Fruit fly (Drosophila melanogaster) S2 (cell line): ENCODE results near the gene CG32264.

Experiments
- CG8478 ChIP-seq: fragments of >200 bp; optimal IDR thresholded peaks from 2 replicates; lab custom pipeline; 2018
- CTCF ChIP-seq, 2 experiments: fragments of >200 bp; optimal IDR thresholded peaks; 2 replicates each; lab custom pipeline; 2018

CG32264 gene

dm6 chr3L:3806330-3806729 is at the start of gene CG32264, which contains the start of the genes ntc and IntS10:
CG32264 (minus strand) TSS chr3L:3806459.
ntc (minus strand) TSS chr3L:3806459.
IntS10 (plus strand) TSS chr3L:3806710.
- TF ChIP-seq CTCF (optimal IDR thresholded peaks at IDR 0.05; lab: Kevin White, UChicago), result no peak
- TF ChIP-seq CG8478 (lab: Kevin White, UChicago), result no peak

DNA sequence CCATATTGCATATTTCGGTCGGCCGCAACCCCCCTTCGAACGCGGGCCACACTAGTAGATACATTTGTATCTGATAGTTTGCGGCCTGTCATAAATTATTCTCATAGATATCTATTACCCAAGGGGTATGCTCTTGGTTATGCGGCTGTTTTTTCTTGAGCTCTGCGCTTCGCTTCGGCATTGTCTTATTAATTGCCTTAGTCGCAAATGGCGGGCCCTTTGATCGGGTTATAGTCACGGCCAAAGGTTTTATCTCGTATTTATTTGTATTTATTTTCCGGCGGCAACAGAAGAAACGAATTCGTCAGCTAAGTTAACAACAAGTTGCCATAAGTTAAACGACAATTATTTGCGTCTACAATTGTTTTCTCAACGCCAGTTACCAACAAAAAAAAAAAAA is 49.7 kb upstream of the CG32264 start:
- no peak for TF ChIP-seq CTCF (optimal IDR thresholded peaks at IDR 0.05; lab: Kevin White, UChicago)
- TF ChIP-seq CG8478 (lab: Kevin White, UChicago), result no peak

- TF ChIP-seq CG8478 (lab: Kevin White, UChicago) (no peak), CTCF (optimal IDR thresholded peaks at IDR 0.05; lab: Kevin White, UChicago) (no peak)
Observed at dm6 chr3L:3855194-3855980, 49.1 kb upstream of the CG32264 start.

- TF ChIP-seq CG8478 (lab: Kevin White, UChicago) (no peak), CTCF (optimal IDR thresholded peaks at IDR 0.05; lab: Kevin White, UChicago) (no peak)
Observed at dm6 chr3L:3852842-3853241, 46.6 kb upstream of the CG32264 start.

- TF ChIP-seq CTCF (optimal IDR thresholded peaks at IDR 0.05; lab: Kevin White, UChicago) (no peak), CG8478 (lab: Kevin White, UChicago) (no peak)
Observed at dm6 chr3L:3851847-3852246, 45.6 kb upstream of the CG32264 start.

dm6 chr3L:3851048-3851447 is 44.8 kb upstream of the CG32264 start:
- no peak for TF ChIP-seq CG8478 (lab: Kevin White, UChicago)
- no peak for TF ChIP-seq CTCF (optimal IDR thresholded peaks at IDR 0.05; lab: Kevin White, UChicago)

- no peak for TF ChIP-seq CTCF (optimal IDR thresholded peaks at IDR 0.05; lab: Kevin White, UChicago)
- no peak for TF ChIP-seq CG8478 (lab: Kevin White, UChicago)
Observed at dm6 chr3L:3850477-3850876, 44.2 kb upstream of the CG32264 start.

DNA sequence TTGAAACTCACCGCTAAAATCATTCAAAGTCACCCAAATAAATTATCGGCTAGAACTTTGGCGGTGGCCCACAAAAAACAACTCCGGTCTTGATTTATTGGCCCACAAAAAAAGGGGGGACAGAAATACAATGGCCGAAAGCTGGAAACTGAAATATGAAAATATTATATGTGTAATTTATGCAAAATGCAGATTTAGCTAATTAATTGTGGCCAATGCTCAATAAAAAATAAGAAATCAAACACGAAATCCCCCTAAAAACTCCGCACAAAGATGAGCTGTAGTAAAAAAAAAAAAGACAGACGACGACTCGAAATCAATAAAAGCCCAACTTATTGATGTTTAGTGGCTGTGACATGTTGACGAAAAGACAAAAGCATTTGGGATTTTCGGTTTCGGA is 43.5 kb upstream of the CG32264 start:
- TF ChIP-seq CG8478 (lab: Kevin White, UChicago) (no peak), CTCF (optimal IDR thresholded peaks at IDR 0.05; lab: Kevin White, UChicago) (no peak)

DNA sequence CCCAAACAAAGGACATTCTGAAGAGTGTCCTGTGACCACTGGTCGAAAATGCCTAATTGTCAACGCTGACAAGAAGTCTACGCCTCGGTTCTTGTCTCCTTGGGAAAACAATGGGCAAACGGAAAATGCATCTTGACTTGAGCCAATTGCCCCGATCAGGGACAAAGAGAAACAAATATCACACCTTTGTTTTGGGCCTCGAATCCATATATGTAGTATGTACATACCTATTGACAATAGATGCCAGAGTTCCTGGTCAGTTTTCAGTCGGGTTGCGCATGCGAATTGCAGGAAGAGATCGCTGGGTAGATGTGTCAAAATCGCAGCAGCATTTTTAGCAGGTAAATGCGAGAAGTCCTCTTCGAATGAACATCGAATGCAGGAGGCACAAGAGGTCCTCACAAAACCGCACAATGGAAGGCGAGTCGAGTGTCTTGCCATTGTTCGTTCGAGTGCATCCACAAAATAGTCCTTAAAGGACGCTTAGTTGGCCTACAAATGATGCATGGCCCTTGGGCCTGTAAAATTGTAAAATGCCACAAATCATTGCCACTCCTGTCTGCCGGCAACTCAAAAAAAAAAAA is 42.5 kb upstream of the CG32264 start:
- TF ChIP-seq CG8478 (lab: Kevin White, UChicago), result no peak
- TF ChIP-seq CTCF (optimal IDR thresholded peaks at IDR 0.05; lab: Kevin White, UChicago), result no peak

DNA sequence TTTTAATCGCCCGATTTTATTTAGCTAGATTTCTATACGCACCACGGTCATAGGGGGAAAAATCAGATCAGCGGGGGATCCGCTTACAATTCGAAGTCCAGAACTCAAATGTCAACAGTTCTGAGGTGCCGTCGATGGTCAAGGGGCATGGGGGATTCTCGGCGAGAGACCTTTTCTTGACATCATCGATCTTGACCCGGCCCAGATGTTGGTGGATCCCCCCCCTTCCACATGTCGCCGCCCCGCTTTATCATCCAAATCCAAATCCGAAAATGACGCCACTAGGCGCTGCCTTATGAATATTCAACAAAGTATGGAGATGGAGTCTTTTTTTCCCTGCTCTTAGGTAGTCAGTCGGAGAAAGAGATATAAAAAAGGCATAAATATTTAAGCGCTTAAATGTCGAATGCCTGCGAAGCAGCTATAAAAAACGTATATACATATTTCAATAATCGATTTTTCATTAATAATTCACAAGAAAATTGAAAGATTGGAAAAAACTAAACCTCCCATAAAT is 41.6 kb upstream of the CG32264 start:
- TF ChIP-seq CTCF (optimal IDR thresholded peaks at IDR 0.05; lab: Kevin White, UChicago) (no peak), CG8478 (lab: Kevin White, UChicago) (no peak)

DNA sequence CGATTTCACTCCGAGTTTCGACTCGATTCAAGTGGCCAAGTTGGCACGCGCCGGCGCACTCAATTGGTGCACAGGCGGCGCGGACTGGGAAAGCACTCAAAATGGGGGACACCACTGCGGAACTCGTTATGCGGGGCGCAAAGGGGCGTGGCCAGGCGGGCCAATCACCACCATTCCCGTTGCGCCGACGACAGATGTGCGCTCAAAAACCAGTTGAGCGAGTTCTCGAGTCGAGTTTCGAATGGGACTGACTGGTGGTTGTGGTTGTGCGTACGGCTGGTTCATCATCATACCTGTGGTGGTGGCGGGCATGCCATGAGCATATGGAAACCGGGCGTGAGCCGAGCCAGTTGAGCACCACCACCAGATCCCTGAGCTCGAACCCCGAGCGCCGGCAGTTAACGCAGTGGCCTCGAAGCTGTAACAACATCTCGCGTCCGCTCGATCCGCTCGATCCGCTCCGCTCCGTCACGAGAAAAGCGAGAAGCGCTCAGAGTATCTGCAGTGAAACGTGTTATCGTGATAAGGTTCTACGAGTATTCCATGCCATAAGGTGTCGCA is 39.6 kb upstream of the CG32264 start, which contains the start of gene Awh:
TSS of gene Awh (plus strand) at position 392 of the 561 bp plus-strand sequence.
- TF ChIP-seq CTCF (optimal IDR thresholded peaks at IDR 0.05; lab: Kevin White, UChicago), result no peak
- no peak for TF ChIP-seq CG8478 (lab: Kevin White, UChicago)

DNA sequence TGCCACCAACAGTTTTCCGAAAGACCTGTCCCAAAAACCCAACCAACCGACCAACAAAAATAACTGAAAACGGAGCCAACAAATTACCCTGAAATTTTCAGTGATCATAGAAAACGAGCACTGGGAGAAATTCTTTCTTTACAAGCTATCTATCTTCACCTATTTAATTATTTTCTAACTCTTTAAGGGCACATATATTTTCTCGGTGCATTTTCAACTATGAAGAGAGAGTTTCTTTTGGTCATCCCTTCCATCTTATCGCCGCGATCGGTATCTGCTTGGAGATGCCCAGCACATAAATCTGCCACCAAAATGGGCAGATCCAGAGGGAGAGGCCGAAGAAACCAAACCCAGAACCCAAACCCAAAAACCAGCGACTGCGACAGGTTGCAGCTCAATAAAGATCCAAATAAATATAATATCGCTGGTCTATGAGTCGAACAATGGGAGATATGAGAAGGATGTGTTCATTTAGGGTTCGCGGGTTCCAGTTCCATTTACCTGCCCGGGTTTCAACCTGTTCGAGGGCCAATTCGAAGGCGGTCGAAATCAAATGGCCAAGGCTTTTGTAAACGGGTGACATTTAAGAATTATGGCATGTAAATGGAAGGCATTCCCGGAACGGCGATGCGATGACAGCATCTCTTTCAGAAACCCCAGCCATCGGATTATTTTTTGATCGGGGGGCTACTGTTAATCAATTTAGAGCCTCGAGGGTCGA is 36.9 kb upstream of the CG32264 start:
- TF ChIP-seq CTCF (optimal IDR thresholded peaks at IDR 0.05; lab: Kevin White, UChicago), result no peak

dm6 chr3L:3828111-3828510 is 21.9 kb upstream of the CG32264 start:
- TF ChIP-seq CG8478 (lab: Kevin White, UChicago) (no peak), CTCF (optimal IDR thresholded peaks at IDR 0.05; lab: Kevin White, UChicago) (no peak)

DNA sequence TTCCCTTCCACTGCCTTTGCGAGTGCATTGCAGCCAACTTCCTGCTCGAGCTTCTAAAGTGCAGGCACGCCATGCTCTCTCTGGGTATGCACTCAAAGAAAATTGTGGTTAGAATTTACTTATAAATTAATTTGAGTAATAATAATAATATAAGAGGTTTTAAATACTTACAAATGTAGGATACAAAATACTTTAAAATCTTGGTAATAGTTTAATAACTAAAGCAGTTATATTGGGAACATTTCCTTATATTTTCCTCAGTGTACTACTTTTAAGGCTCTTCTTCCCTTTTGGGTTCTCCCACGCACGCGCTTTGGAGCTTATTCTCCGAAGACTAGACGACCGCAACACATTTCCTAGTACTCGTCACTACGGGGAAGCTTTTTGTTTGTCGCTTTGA is 20.3 kb upstream of the CG32264 start:
- TF ChIP-seq CG8478 (lab: Kevin White, UChicago) (no peak), CTCF (optimal IDR thresholded peaks at IDR 0.05; lab: Kevin White, UChicago) (no peak)
